Fruit fly (Drosophila melanogaster): ENCODE results near the gene CG5937.

The CG5937 gene

DNA sequence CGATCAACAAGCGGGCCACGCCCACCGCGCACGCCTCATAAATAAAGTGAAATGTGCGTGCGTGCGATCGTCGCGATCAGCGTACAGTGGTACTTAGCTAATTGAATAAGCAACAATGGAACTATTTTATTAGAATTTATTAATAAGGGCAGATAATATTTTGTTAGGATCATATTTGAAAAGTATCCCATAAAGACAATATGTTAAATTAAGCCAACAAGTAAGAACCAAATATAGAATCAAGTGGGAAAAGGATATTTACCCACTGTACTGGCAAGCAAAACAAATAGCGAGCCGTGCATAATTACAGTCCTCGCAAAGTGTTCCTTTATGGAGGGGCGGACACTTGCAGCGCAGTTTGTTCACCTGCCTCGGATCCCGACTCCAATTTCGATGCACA lies 17.7 kb upstream of the CG5937 start (continued):
- peak; percentile 34 for TF ChIP-seq Hr4 (GFP tag; optimal IDR thresholded peaks at IDR 0.05)
- TF ChIP-seq Ets96B (tag; optimal IDR thresholded peaks at IDR 0.05), result peak; percentile 49
- TF ChIP-seq CG16779 (tag; optimal IDR thresholded peaks at IDR 0.05), result no peak
- TF ChIP-seq acj6 (GFP tag; optimal IDR thresholded peaks at IDR 0.05), result peak; percentile 37
- TF ChIP-seq CG9139 (GFP tag; optimal IDR thresholded peaks at IDR 0.05), result no peak
- peak; percentile 57 for TF ChIP-seq Ets21C (GFP tag; optimal IDR thresholded peaks at IDR 0.05)
- peak; percentile 59 for TF ChIP-seq Eip75B (GFP tag; optimal IDR thresholded peaks at IDR 0.05)
- TF ChIP-seq Hr39 (GFP tag; optimal IDR thresholded peaks at IDR 0.05), result peak; percentile 66

DNA sequence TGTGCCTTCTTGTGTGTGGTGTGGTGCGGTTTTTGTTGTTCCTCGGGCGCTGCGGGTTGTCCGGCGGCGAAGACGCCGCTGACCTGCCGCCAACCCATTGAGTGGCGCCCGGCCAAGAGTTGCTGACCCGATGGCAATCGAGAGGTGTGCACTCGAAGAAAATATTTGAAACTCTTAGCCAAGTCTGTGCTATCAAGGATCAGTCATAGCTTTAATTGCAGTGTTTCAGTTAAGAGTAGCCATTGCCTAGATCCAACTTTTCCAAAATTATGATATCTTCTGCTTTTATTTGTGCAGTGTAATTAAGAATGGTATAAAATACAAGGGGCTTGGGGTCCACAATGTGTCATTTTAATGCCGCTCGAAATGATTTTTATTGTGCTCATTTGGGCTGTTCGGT lies 15.2 kb upstream of the CG5937 start:
- no peak for TF ChIP-seq CG16779 (tag; optimal IDR thresholded peaks at IDR 0.05)
- no peak for TF ChIP-seq CG6276 (GFP tag; optimal IDR thresholded peaks at IDR 0.05)
- peak; percentile 27 for TF ChIP-seq CG6808 (GFP tag; optimal IDR thresholded peaks at IDR 0.05)
- TF ChIP-seq topi (GFP tag; optimal IDR thresholded peaks at IDR 0.05), result peak; percentile 73
- peak; percentile 25 for TF ChIP-seq CG9139 (GFP tag; optimal IDR thresholded peaks at IDR 0.05)
- no peak for TF ChIP-seq Gug (GFP tag; IDR thresholded peaks at IDR 0.05)
- peak; percentile 56 for TF ChIP-seq OdsH (GFP tag; optimal IDR thresholded peaks at IDR 0.05)
- TF ChIP-seq CG31627 (GFP tag; optimal IDR thresholded peaks at IDR 0.05), result peak; percentile 74
- peak; percentile 59 for TF ChIP-seq CG1621 (tag; optimal IDR thresholded peaks at IDR 0.05)
- no peak for TF ChIP-seq Hr4 (GFP tag; optimal IDR thresholded peaks at IDR 0.05)
- TF ChIP-seq CG6854 (GFP tag; optimal IDR thresholded peaks at IDR 0.05), result peak; percentile 73
- TF ChIP-seq CG11294 (GFP tag; IDR thresholded peaks at IDR 0.05), result no peak
- peak; percentile 72 for TF ChIP-seq Smox (GFP tag; optimal IDR thresholded peaks at IDR 0.05)
- no peak for TF ChIP-seq CG32006 (GFP tag; optimal IDR thresholded peaks at IDR 0.05)
- no peak for TF ChIP-seq Hr38 (GFP tag; optimal IDR thresholded peaks at IDR 0.05)
- TF ChIP-seq lz (GFP tag; optimal IDR thresholded peaks at IDR 0.05), result peak; percentile 64
- TF ChIP-seq svp (GFP tag), result peak; percentile 87
- no peak for TF ChIP-seq Blimp-1 (GFP tag; optimal IDR thresholded peaks at IDR 0.05)
- TF ChIP-seq Ets96B (tag; optimal IDR thresholded peaks at IDR 0.05), result peak; percentile 59
- peak; percentile 77 for TF ChIP-seq CG6792 (GFP tag; optimal IDR thresholded peaks at IDR 0.05)
- TF ChIP-seq Lpt (GFP tag; optimal IDR thresholded peaks at IDR 0.05), result no peak
- no peak for TF ChIP-seq CG15336 (GFP tag; IDR thresholded peaks at IDR 0.05)
- TF ChIP-seq CG4318 (GFP tag; optimal IDR thresholded peaks at IDR 0.05), result no peak
- TF ChIP-seq eg (GFP tag; IDR thresholded peaks at IDR 0.05), result no peak
- peak; percentile 55 for TF ChIP-seq dsx (GFP tag; optimal IDR thresholded peaks at IDR 0.05; ENCODE audit: poor library complexity, severe bottlenecking)
- peak; percentile 57; the same call in 2 of the 3 replicates for TF ChIP-seq CG6163 (GFP tag; IDR thresholded peaks at IDR 0.05)
- TF ChIP-seq CG3919 (GFP tag; optimal IDR thresholded peaks at IDR 0.05), result peak; percentile 66
- TF ChIP-seq ss (GFP tag; optimal IDR thresholded peaks at IDR 0.05), result peak in 1 of 2 experiments; percentile 66
- TF ChIP-seq spab (GFP tag; optimal IDR thresholded peaks at IDR 0.05), result peak; percentile 43
- TF ChIP-seq acj6 (GFP tag; optimal IDR thresholded peaks at IDR 0.05), result peak; percentile 62
- peak; percentile 63 for TF ChIP-seq CG34406 (GFP tag; optimal IDR thresholded peaks at IDR 0.05)
- peak; percentile 80 for TF ChIP-seq Met (GFP tag; optimal IDR thresholded peaks at IDR 0.05)
- TF ChIP-seq CG7368 (GFP tag; optimal IDR thresholded peaks at IDR 0.05), result peak; percentile 64
- TF ChIP-seq Eip93F (GFP tag; optimal IDR thresholded peaks at IDR 0.05), result no peak
- peak; percentile 45 for TF ChIP-seq fd59A (GFP tag; optimal IDR thresholded peaks at IDR 0.05)
- peak; percentile 36 for TF ChIP-seq CG8319 (GFP tag; optimal IDR thresholded peaks at IDR 0.05)
- peak; percentile 66 for TF ChIP-seq pdm3 (GFP tag; optimal IDR thresholded peaks at IDR 0.05)
- peak; percentile 87 for TF ChIP-seq Eip78C (GFP tag)
- peak; percentile 59 for TF ChIP-seq vri (GFP tag; optimal IDR thresholded peaks at IDR 0.05)
- TF ChIP-seq CG10669 (GFP tag; optimal IDR thresholded peaks at IDR 0.05), result peak; percentile 67
- TF ChIP-seq CG3032 (tag; optimal IDR thresholded peaks at IDR 0.05), result peak; percentile 65
- TF ChIP-seq Ets21C (GFP tag; optimal IDR thresholded peaks at IDR 0.05), result peak; percentile 63
- peak; percentile 77 for TF ChIP-seq cyc (GFP tag; optimal IDR thresholded peaks at IDR 0.05)
- no peak for TF ChIP-seq CG8119 (GFP tag; IDR thresholded peaks at IDR 0.05)
- peak; percentile 69 for TF ChIP-seq CG11902 (GFP tag; optimal IDR thresholded peaks at IDR 0.05)
- TF ChIP-seq Sox102F (GFP tag; optimal IDR thresholded peaks at IDR 0.05), result peak; percentile 70
- TF ChIP-seq CG11762 (GFP tag; optimal IDR thresholded peaks at IDR 0.05; ENCODE audit: insufficient read depth), result peak; percentile 35

Measured in whole organism, prepupa.